Fruit fly (Drosophila melanogaster) whole organism, embryonic: Measurements from ENCODE around the gene CG4645.

Experiments used
- Abd-B ChIP-seq: fragments of 200-800 bp; sonication (Bioruptor generic); optimal IDR thresholded peaks from 2 replicates; lab custom pipeline; 2018; ENCODE audit warnings: missing biosample characterization, mild to moderate bottlenecking, missing genetic modification characterization, moderate library complexity
- Ada2b ChIP-seq: fragments of 200-800 bp; sonication (Bioruptor generic); IDR thresholded peaks from 2 replicates; pipeline ENCODE4 v1.3.6; 2022; ENCODE audit warnings: missing biosample characterization, missing genetic modification characterization
- Atf-2 ChIP-seq: fragments of 200-800 bp; sonication (Bioruptor generic); optimal IDR thresholded peaks from 2 replicates; lab custom pipeline; 2016; ENCODE audit warnings: missing biosample characterization, missing genetic modification characterization
- CG10209 ChIP-seq: fragments of 200-800 bp; sonication (Bioruptor generic); optimal IDR thresholded peaks from 3 replicates; lab custom pipeline; 2017; ENCODE audit warnings: missing biosample characterization, mild to moderate bottlenecking, missing genetic modification characterization, missing genetic modification reagents
- CG11398 ChIP-seq: fragments of 200-800 bp; sonication (Bioruptor generic); optimal IDR thresholded peaks from 2 replicates; lab custom pipeline; 2016; ENCODE audit warnings: missing biosample characterization, missing genetic modification characterization
- CG12659 ChIP-seq: fragments of 200-800 bp; sonication (Bioruptor generic); optimal IDR thresholded peaks from 3 replicates; lab custom pipeline; 2017; ENCODE audit warnings: mild to moderate bottlenecking, missing biosample characterization, missing genetic modification reagents, missing genetic modification characterization
- CG13296 ChIP-seq: fragments of 200-800 bp; sonication (Bioruptor generic); optimal IDR thresholded peaks from 3 replicates; lab custom pipeline; 2018; ENCODE audit warnings: missing biosample characterization, mild to moderate bottlenecking, missing genetic modification characterization
- CG13775 ChIP-seq: fragments of 200-800 bp; sonication (Bioruptor generic); optimal IDR thresholded peaks from 3 replicates; lab custom pipeline; 2017; ENCODE audit warnings: missing biosample characterization, mild to moderate bottlenecking, missing genetic modification characterization
- CG13894 ChIP-seq: fragments of 200-800 bp; sonication (Bioruptor generic); optimal IDR thresholded peaks from 3 replicates; lab custom pipeline; 2018; ENCODE audit warnings: missing biosample characterization, mild to moderate bottlenecking, missing genetic modification characterization, moderate library complexity
- CG14050 ChIP-seq: fragments of 200-800 bp; sonication (Bioruptor generic); IDR thresholded peaks from 3 replicates; pipeline ENCODE4 v1.3.6; 2022; ENCODE audit warnings: missing biosample characterization, missing genetic modification characterization
- CG14441 ChIP-seq: fragments of 200-800 bp; sonication (Bioruptor generic); IDR thresholded peaks from 2 replicates; pipeline ENCODE4 v1.3.6; 2022; ENCODE audit warnings: missing biosample characterization, missing genetic modification characterization
- CG14860 ChIP-seq: fragments of 200-800 bp; sonication (Bioruptor generic); IDR thresholded peaks from 3 replicates; pipeline ENCODE4 v1.3.6; 2022; ENCODE audit warnings: missing biosample characterization, missing genetic modification characterization; ENCODE audit not compliant: partially characterized antibody
- CG15269 ChIP-seq: fragments of 200-800 bp; sonication (Bioruptor generic); optimal IDR thresholded peaks from 2 replicates; lab custom pipeline; 2018; ENCODE audit warnings: missing biosample characterization, mild to moderate bottlenecking, missing genetic modification characterization, moderate library complexity
- CG16779 ChIP-seq: fragments of 200-800 bp; sonication (Bioruptor generic); IDR thresholded peaks from 2 replicates; pipeline ENCODE4 v1.3.6; 2022; ENCODE audit warnings: missing biosample characterization, missing genetic modification characterization
- CG18599 ChIP-seq: fragments of 200-800 bp; sonication (Bioruptor generic); optimal IDR thresholded peaks from 3 replicates; lab custom pipeline; 2017; ENCODE audit warnings: missing biosample characterization, missing genetic modification characterization, mild to moderate bottlenecking, moderate library complexity, missing genetic modification reagents
- CG2120 ChIP-seq: fragments of 200-800 bp; sonication (Bioruptor generic); optimal IDR thresholded peaks from 3 replicates; lab custom pipeline; 2016; ENCODE audit warnings: missing biosample characterization, missing genetic modification characterization
- CG2678 ChIP-seq: fragments of 200-800 bp; sonication (Bioruptor generic); optimal IDR thresholded peaks from 3 replicates; lab custom pipeline; 2019; ENCODE audit warnings: missing biosample characterization, mild to moderate bottlenecking, missing genetic modification characterization, moderate library complexity
- CG3065 ChIP-seq: fragments of 200-800 bp; sonication (Bioruptor generic); optimal IDR thresholded peaks from 2 replicates; lab custom pipeline; 2016; ENCODE audit warnings: missing biosample characterization, missing genetic modification characterization
- CG31365 ChIP-seq: fragments of 200-800 bp; sonication (Bioruptor generic); optimal IDR thresholded peaks from 2 replicates; lab custom pipeline; 2018; ENCODE audit warnings: missing biosample characterization, mild to moderate bottlenecking, missing genetic modification characterization
- CG3281 ChIP-seq: fragments of 200-800 bp; sonication (Bioruptor generic); optimal IDR thresholded peaks from 3 replicates; lab custom pipeline; 2017; ENCODE audit warnings: missing biosample characterization, mild to moderate bottlenecking, missing genetic modification characterization
- CG9817 ChIP-seq: fragments of 200-800 bp; sonication (Bioruptor generic); optimal IDR thresholded peaks from 2 replicates; lab custom pipeline; 2018; ENCODE audit warnings: missing biosample characterization, mild to moderate bottlenecking, missing genetic modification characterization, moderate library complexity
- CG9932 ChIP-seq: fragments of 200-800 bp; sonication (Bioruptor generic); IDR thresholded peaks from 2 replicates; pipeline ENCODE4 v1.3.6; 2022; ENCODE audit warnings: missing biosample characterization, missing genetic modification characterization
- Fer1 ChIP-seq: fragments of 200-800 bp; sonication (Bioruptor generic); optimal IDR thresholded peaks from 2 replicates; lab custom pipeline; 2017; ENCODE audit warnings: missing biosample characterization, mild to moderate bottlenecking, missing genetic modification characterization
- HLH54F ChIP-seq: fragments of 200-800 bp; sonication (Bioruptor generic); optimal IDR thresholded peaks from 3 replicates; lab custom pipeline; 2016; ENCODE audit warnings: missing biosample characterization, missing genetic modification characterization
- Hmx ChIP-seq: fragments of 200-800 bp; sonication (Bioruptor generic); optimal IDR thresholded peaks from 2 replicates; lab custom pipeline; 2016; ENCODE audit warnings: missing biosample characterization, missing genetic modification characterization
- Med ChIP-seq: fragments of 200-800 bp; sonication (Bioruptor generic); peaks from one replicate; lab custom pipeline; 2016; ENCODE audit warnings: missing biosample characterization, missing genetic modification characterization, mild to moderate bottlenecking, inconsistent platforms, moderate library complexity
- NC2α ChIP-seq: fragments of 200-800 bp; sonication (Bioruptor generic); optimal IDR thresholded peaks from 2 replicates; lab custom pipeline; 2016; ENCODE audit warnings: missing biosample characterization, missing genetic modification characterization
- Oli ChIP-seq: fragments of 200-800 bp; sonication (Bioruptor generic); optimal IDR thresholded peaks from 2 replicates; lab custom pipeline; 2018; ENCODE audit warnings: missing biosample characterization, mild to moderate bottlenecking, missing genetic modification characterization, moderate library complexity
- Ravus ChIP-seq: fragments of 200-800 bp; sonication (Bioruptor generic); IDR thresholded peaks from 2 replicates; pipeline ENCODE4 v1.3.6; 2022; ENCODE audit warnings: missing biosample characterization, missing genetic modification characterization
- Sin3A ChIP-seq: fragments of >200 bp; optimal IDR thresholded peaks from 2 replicates; lab custom pipeline; 2018
- ato ChIP-seq: fragments of 200-800 bp; sonication (Bioruptor generic); IDR thresholded peaks from 2 replicates; pipeline ENCODE4 v1.3.6; 2022; ENCODE audit warnings: missing biosample characterization, missing genetic modification characterization; ENCODE audit not compliant: partially characterized antibody
- az2 ChIP-seq: fragments of 200-800 bp; sonication (Bioruptor generic); optimal IDR thresholded peaks from 3 replicates; lab custom pipeline; 2016; ENCODE audit warnings: missing biosample characterization, missing genetic modification characterization
- bsh ChIP-seq, 2 experiments: fragments of 200-800 bp; sonication (Bioruptor generic); optimal IDR thresholded peaks; 2 replicates each; lab custom pipeline; 2017 to 2018; ENCODE audit warnings: mild to moderate bottlenecking in 2 of 2, missing biosample characterization in 2 of 2, missing genetic modification characterization in 2 of 2, moderate library complexity in 1 of 2
- chm ChIP-seq: fragments of 200-800 bp; sonication (Bioruptor generic); IDR thresholded peaks from 2 replicates; pipeline ENCODE4 v1.3.6; 2022; ENCODE audit warnings: missing biosample characterization, missing genetic modification characterization
- danr ChIP-seq: fragments of 200-800 bp; sonication (Bioruptor generic); IDR thresholded peaks from 2 replicates; pipeline ENCODE4 v1.3.6; 2022; ENCODE audit warnings: missing biosample characterization, missing genetic modification characterization
- disco-r ChIP-seq: fragments of 200-800 bp; sonication (Bioruptor generic); optimal IDR thresholded peaks from 2 replicates; lab custom pipeline; 2016; ENCODE audit warnings: missing biosample characterization, missing genetic modification characterization
- esg ChIP-seq: fragments of 200-800 bp; sonication (Bioruptor generic); conservative IDR thresholded peaks from 2 replicates; pipeline ENCODE4 v1.3.6; 2022; ENCODE audit warnings: missing biosample characterization, missing genetic modification characterization
- grau ChIP-seq: fragments of 200-800 bp; optimal IDR thresholded peaks from 3 replicates; lab custom pipeline; 2019; ENCODE audit warnings: missing biosample characterization, mild to moderate bottlenecking, missing genetic modification characterization, moderate library complexity
- gsb-n ChIP-seq: fragments of 200-800 bp; sonication (Bioruptor generic); optimal IDR thresholded peaks from 3 replicates; lab custom pipeline; 2018; ENCODE audit warnings: missing biosample characterization, mild to moderate bottlenecking, missing genetic modification characterization
- ind ChIP-seq: fragments of 200-800 bp; sonication (Bioruptor generic); optimal IDR thresholded peaks from 3 replicates; lab custom pipeline; 2016; ENCODE audit warnings: missing biosample characterization, missing genetic modification characterization
- lab ChIP-seq: fragments of 200-800 bp; sonication (Bioruptor generic); optimal IDR thresholded peaks from 3 replicates; lab custom pipeline; 2017; ENCODE audit warnings: missing biosample characterization, missing genetic modification characterization, mild to moderate bottlenecking, moderate library complexity, missing genetic modification reagents
- maf-S ChIP-seq: fragments of 200-800 bp; sonication (Bioruptor generic); optimal IDR thresholded peaks from 2 replicates; lab custom pipeline; 2016; ENCODE audit warnings: missing biosample characterization, missing genetic modification characterization
- prd ChIP-seq, 3 experiments: fragments of >200 bp in 2 of 3; fragments of 200-800 bp in 1 of 3; sonication (Bioruptor generic) in 1 of 3; optimal IDR thresholded peaks in 2 of 3; IDR thresholded peaks in 1 of 3; 2 replicates in 2 of 3; 3 replicates in 1 of 3; pipeline versions ENCODE4 v1.3.6 to Lab custom; 2017 to 2022; ENCODE audit warnings: missing biosample characterization in 1 of 3, missing genetic modification characterization in 1 of 3
- scrt ChIP-seq: fragments of 200-800 bp; sonication (Bioruptor generic); optimal IDR thresholded peaks from 2 replicates; lab custom pipeline; 2018; ENCODE audit warnings: missing biosample characterization, mild to moderate bottlenecking, missing genetic modification characterization, moderate library complexity
- sens ChIP-seq: fragments of 200-800 bp; sonication (Bioruptor generic); peaks from one replicate; lab custom pipeline; 2016; ENCODE audit warnings: missing biosample characterization, missing genetic modification characterization
- seq ChIP-seq: fragments of 200-800 bp; sonication (Bioruptor generic); IDR thresholded peaks from 2 replicates; pipeline ENCODE4 v1.3.6; 2022; ENCODE audit warnings: missing biosample characterization, missing genetic modification characterization
- slbo ChIP-seq: fragments of 200-800 bp; sonication (Bioruptor generic); IDR thresholded peaks from 2 replicates; pipeline ENCODE4 v1.3.6; 2022; ENCODE audit warnings: missing biosample characterization, missing genetic modification characterization
- stwl ChIP-seq: fragments of 200-800 bp; sonication (Bioruptor generic); optimal IDR thresholded peaks from 3 replicates; lab custom pipeline; 2018; ENCODE audit warnings: missing biosample characterization, mild to moderate bottlenecking, missing genetic modification characterization, moderate library complexity
- tgo ChIP-seq: fragments of 200-800 bp; sonication (Bioruptor generic); IDR thresholded peaks from 3 replicates; pipeline ENCODE4 v1.3.6; 2022; ENCODE audit warnings: missing biosample characterization, missing genetic modification characterization
- tna ChIP-seq: fragments of 200-800 bp; sonication (Bioruptor generic); IDR thresholded peaks from 2 replicates; pipeline ENCODE4 v1.3.6; 2022; ENCODE audit warnings: missing biosample characterization, missing genetic modification characterization; ENCODE audit not compliant: partially characterized antibody

The CG4645 gene

DNA sequence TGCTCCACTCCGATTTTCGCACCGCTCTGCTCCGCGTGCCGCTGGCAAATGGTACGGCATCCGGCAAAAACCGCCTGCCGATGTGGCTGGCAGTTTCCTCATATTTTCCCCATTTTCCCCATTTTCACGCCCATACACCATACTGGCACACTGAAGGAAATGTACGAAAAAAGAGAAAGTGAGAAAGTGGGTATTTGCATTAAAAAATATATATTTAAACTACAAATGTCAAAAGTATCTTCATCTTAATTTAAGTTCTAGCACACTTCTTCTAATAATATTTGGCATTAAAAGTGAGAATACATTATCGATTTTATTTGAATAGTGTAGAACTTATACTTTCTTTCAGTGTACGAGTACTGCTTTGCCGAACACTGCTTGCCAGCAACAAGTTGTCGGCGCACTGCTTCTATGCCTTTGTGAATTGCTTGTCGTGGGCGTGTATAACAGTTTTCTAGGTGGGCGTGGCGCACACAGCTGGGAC, 47.7 kb downstream of the CG4645 start, which contains the start of gene hec (continued):
- TF ChIP-seq gsb-n (tag; lab: Kevin White, UChicago): no peak
- TF ChIP-seq stwl: peak; percentile 1
- no peak for TF ChIP-seq chm (GFP tag; lab: Robert Waterston, UW)
- TF ChIP-seq scrt: peak; percentile 90
- no peak for TF ChIP-seq CG16779 (GFP tag; lab: Robert Waterston, UW)
- peak; percentile 12 for TF ChIP-seq CG13296 (GFP tag; lab: Kevin White, UChicago)
- TF ChIP-seq Fer1 (GFP tag; lab: Kevin White, UChicago): peak; percentile 50
- TF ChIP-seq CG14441 (GFP tag; lab: Robert Waterston, UW): no peak
- peak; percentile 50; the same call in 1 of the 2 replicates for TF ChIP-seq slbo (GFP tag; lab: Robert Waterston, UW)
- no peak for TF ChIP-seq HLH54F
- no peak for TF ChIP-seq Med (GFP tag; lab: Kevin White, UChicago)
- TF ChIP-seq CG13775: no peak
- peak; percentile 7 for TF ChIP-seq CG12659 (GFP tag; lab: Kevin White, UChicago)
- TF ChIP-seq Ada2b: peak; percentile 13; the same call in 1 of the 2 replicates
- no peak for TF ChIP-seq Atf-2 (GFP tag; lab: Kevin White, UChicago)
- peak; percentile 36 for TF ChIP-seq lab (GFP tag; lab: Kevin White, UChicago)
- TF ChIP-seq CG11398 (GFP tag; lab: Kevin White, UChicago): no peak
- TF ChIP-seq CG3281 (GFP tag; lab: Kevin White, UChicago): peak; percentile 16
- TF ChIP-seq CG14050 (GFP tag; lab: Robert Waterston, UW): no peak
- no peak for TF ChIP-seq Sin3A (lab: Kevin White, UChicago)
- peak; percentile 18 for TF ChIP-seq CG9817 (tag; lab: Kevin White, UChicago)
- TF ChIP-seq CG3065 (GFP tag; lab: Kevin White, UChicago): peak; percentile 23
- peak; percentile 9 for TF ChIP-seq CG10209 (GFP tag; lab: Kevin White, UChicago)
- peak; percentile 41 for TF ChIP-seq grau
- no peak for TF ChIP-seq Ravus (GFP tag; lab: Robert Waterston, UW)
- no peak for TF ChIP-seq danr
- TF ChIP-seq CG9932 (GFP tag; lab: Robert Waterston, UW): 0 out of 2 replicates have a peak, but pooled peaks have one; percentile 25
- TF ChIP-seq CG2120 (GFP tag; lab: Kevin White, UChicago): peak; percentile 58
- no peak for TF ChIP-seq prd (optimal IDR thresholded peaks at IDR 0.05; lab: Kevin White, UChicago)
- peak; percentile 35; the same call in 1 of the 3 replicates for TF ChIP-seq prd (GFP tag; IDR thresholded peaks at IDR 0.05; lab: Robert Waterston, UW)
- TF ChIP-seq bsh (GFP tag; optimal IDR thresholded peaks at IDR 0.05; lab: Kevin White, UChicago): no peak
- TF ChIP-seq seq (GFP tag; lab: Robert Waterston, UW): no peak
- no peak for TF ChIP-seq maf-S (GFP tag; lab: Kevin White, UChicago)
- peak; percentile 21 for TF ChIP-seq ind
- peak; percentile 31 for TF ChIP-seq CG15269 (tag; lab: Kevin White, UChicago)
- no peak for TF ChIP-seq tna (GFP tag; lab: Robert Waterston, UW)
- TF ChIP-seq esg (GFP tag; lab: Robert Waterston, UW): 0 out of 2 replicates have a peak, but pooled peaks have one; percentile 8
- no peak for TF ChIP-seq NC2α (GFP tag; lab: Kevin White, UChicago)
- peak; percentile 60 for TF ChIP-seq CG18599 (GFP tag; lab: Kevin White, UChicago)
- peak; percentile 25; the same call in 2 of the 3 replicates for TF ChIP-seq tgo (GFP tag; lab: Robert Waterston, UW)
- TF ChIP-seq disco-r (GFP tag; lab: Kevin White, UChicago): no peak
- TF ChIP-seq Abd-B (GFP tag; lab: Kevin White, UChicago): peak; percentile 4
- no peak for TF ChIP-seq az2 (GFP tag; lab: Kevin White, UChicago)
- TF ChIP-seq sens (GFP tag; lab: Kevin White, UChicago): peak; percentile 71
- TF ChIP-seq Hmx (GFP tag; lab: Kevin White, UChicago): no peak
- no peak for TF ChIP-seq CG14860 (GFP tag; lab: Robert Waterston, UW)
- no peak for TF ChIP-seq CG13894 (tag; lab: Kevin White, UChicago)
- peak; percentile 55 for TF ChIP-seq CG2678
- no peak for TF ChIP-seq ato (GFP tag; lab: Robert Waterston, UW)
- peak; percentile 90 for TF ChIP-seq CG31365
- peak; percentile 24 for TF ChIP-seq Oli (tag; lab: Kevin White, UChicago)
